Worm (Caenorhabditis elegans): ENCODE results near the gene npax-3.

ce11 chrIV:10812099-10812498, 15.8 kb downstream of the npax-3 start, which contains the start of gene miz-1:
- TF ChIP-seq ama-1 (optimal IDR thresholded peaks at IDR 0.05) (no peak), daf-12 (tag; optimal IDR thresholded peaks at IDR 0.05) (no peak), elt-3 (tag; optimal IDR thresholded peaks at IDR 0.05) (no peak), snpc-4 (tag; optimal IDR thresholded peaks at IDR 0.05) (no peak), nhr-23 (tag; optimal IDR thresholded peaks at IDR 0.05) (no peak)
